Worm (Caenorhabditis elegans): Measurements from ENCODE around the gene npr-42.
A peak's percentile ranks its signal among the peaks of the same experiment; 100 is the strongest.

The npr-42 gene

DNA sequence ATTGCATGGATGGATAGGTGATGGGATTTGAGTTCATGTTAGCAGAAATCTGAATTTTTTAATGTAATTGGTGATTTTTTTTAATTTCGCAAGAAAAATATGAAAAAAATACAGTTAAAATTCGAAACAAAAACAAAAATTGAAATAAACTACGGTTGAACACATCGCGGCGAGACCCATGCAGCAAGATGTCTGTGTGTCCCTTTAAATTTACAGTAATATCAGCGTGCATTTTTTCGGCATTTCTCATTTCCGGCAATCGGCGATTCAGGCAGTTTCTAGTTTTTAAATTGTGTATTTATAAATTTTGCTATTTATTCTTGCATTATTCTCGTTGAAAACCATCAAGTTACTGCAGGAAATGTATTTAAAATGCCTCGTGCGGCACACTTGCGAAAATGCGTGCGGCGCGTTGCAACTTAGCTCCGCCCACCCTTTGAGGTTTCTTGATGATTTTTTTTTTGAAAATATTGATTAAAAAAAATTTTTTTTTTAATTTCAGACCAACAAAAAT is 38.2 kb upstream of the npr-42 start, which contains the start of the genes fbxc-44 and C16A11.2 (continued):
- TF ChIP-seq lir-3 (tag; optimal IDR thresholded peaks at IDR 0.05; ENCODE audit: poor library complexity) = no peak
- no peak for TF ChIP-seq lin-15B (tag; optimal IDR thresholded peaks at IDR 0.05)
- TF ChIP-seq mep-1 (tag; optimal IDR thresholded peaks at IDR 0.05) = peak; percentile 18
- peak in 2 of 3 experiments; percentile 11 to 13 for TF ChIP-seq ceh-82 (tag; optimal IDR thresholded peaks at IDR 0.05)
- TF ChIP-seq irx-1 (tag; optimal IDR thresholded peaks at IDR 0.05) = no peak
- TF ChIP-seq hpl-2 (GFP tag; optimal IDR thresholded peaks at IDR 0.05) = no peak
- TF ChIP-seq lin-14 (GFP tag; optimal IDR thresholded peaks at IDR 0.05) = no peak
- peak; percentile 33 for TF ChIP-seq C16A3.4 (tag; optimal IDR thresholded peaks at IDR 0.05)
- no peak for TF ChIP-seq nhr-85 (tag)
- no peak for TF ChIP-seq egl-27 (tag; optimal IDR thresholded peaks at IDR 0.05)
- TF ChIP-seq elt-3 (tag; optimal IDR thresholded peaks at IDR 0.05) = no peak
- no peak for TF ChIP-seq pax-3 (tag; optimal IDR thresholded peaks at IDR 0.05)
- TF ChIP-seq snu-23 (GFP tag; optimal IDR thresholded peaks at IDR 0.05) = peak; percentile 56
- no peak for TF ChIP-seq nhr-47 (tag; optimal IDR thresholded peaks at IDR 0.05)
- TF ChIP-seq egl-13 (tag; optimal IDR thresholded peaks at IDR 0.05) = peak; percentile 30
- TF ChIP-seq dpl-1 (GFP tag; optimal IDR thresholded peaks at IDR 0.05) = peak; percentile 9 to 25 (median 18)
- no peak for TF ChIP-seq ztf-4 (tag; optimal IDR thresholded peaks at IDR 0.05)
- no peak for TF ChIP-seq fkh-10 (GFP tag; optimal IDR thresholded peaks at IDR 0.05)
- TF ChIP-seq aha-1 (tag; optimal IDR thresholded peaks at IDR 0.05) = no peak
- no peak for TF ChIP-seq vab-15 (tag; optimal IDR thresholded peaks at IDR 0.05)
- TF ChIP-seq xbp-1 (tag; optimal IDR thresholded peaks at IDR 0.05) = peak; percentile 43
- no peak for TF ChIP-seq nhr-71 (tag; optimal IDR thresholded peaks at IDR 0.05)
- TF ChIP-seq sptf-1 (tag; optimal IDR thresholded peaks at IDR 0.05) = no peak
- TF ChIP-seq unc-30 (tag; optimal IDR thresholded peaks at IDR 0.05) = no peak
- no peak for TF ChIP-seq zip-4 (GFP tag; optimal IDR thresholded peaks at IDR 0.05)

DNA sequence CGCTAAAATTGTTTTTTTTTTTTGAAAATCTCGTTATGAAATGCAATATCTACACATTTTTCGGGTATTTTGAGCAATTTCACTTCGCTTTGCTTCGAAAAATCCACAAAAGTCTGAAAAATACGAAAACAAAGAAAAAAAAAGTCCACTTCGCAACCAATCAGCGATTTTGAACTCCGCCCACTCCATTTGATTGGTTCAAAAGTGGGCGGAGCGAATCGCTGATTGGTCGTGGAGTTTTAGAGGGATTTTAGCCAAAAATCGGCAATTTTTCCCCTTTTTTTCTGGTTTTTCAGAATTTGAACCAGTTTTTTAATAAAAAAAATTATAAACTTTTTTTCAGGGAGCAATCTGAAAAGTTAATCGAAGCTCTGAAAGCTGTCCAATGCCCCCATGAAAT is 37.0 kb upstream of the npr-42 start:
- TF ChIP-seq lin-14 (GFP tag; optimal IDR thresholded peaks at IDR 0.05) (no peak), efl-1 (optimal IDR thresholded peaks at IDR 0.05) (no peak), efl-1 (GFP tag; optimal IDR thresholded peaks at IDR 0.05 in 1 of 2) (peak in 1 of 2 experiments; percentile 21)

DNA sequence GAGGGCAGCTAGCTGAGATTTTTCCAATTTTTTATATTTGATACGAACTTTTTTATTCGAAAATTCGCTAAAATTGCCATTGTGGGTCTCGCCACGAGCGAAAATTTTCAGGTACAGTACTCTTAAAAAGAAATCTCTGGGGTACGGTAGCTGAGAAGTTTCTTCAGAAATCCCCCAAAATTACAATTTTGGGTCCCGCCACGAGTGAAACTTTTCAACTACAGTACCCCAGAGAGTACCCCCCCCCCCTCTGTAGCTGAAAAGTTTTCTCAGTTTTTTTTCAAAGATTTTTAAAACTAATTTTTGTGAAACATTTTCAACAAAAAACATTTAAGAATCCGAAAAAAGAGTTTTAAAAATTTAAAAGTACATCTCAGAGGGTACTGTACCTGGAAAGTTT is 31.0 kb upstream of the npr-42 start:
- TF ChIP-seq dsc-1 (tag; optimal IDR thresholded peaks at IDR 0.05) (no peak), ces-1 (GFP tag; optimal IDR thresholded peaks at IDR 0.05) (no peak), ceh-63 (GFP tag; optimal IDR thresholded peaks at IDR 0.05) (no peak), rnt-1 (tag; optimal IDR thresholded peaks at IDR 0.05) (no peak), ztf-4 (tag; optimal IDR thresholded peaks at IDR 0.05) (no peak)

DNA sequence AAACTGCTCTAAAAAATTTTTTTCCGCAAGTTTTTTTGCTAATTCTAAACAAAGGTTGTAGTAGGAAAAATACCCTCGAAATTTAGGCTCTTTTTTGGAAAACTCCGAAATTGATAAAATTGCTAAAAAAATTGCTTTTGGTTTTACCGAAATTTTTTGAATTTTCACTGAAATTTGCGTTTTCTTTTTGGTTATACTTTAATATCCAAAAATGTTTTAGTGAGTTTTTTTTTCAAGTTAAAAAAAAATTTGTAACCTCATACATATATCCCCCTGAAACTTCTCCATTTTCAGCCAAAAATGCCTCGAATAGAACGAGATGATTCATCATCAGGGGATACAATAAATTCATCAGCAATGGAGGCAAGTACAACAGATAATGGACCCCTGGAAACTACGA is 29.1 kb upstream of the npr-42 start, which contains the start of gene gpa-11:
TSS of gene gpa-11 (plus strand) at position 301 of the 400 bp plus-strand sequence.
- no peak for TF ChIP-seq xbp-1 (tag; optimal IDR thresholded peaks at IDR 0.05)
- no peak for TF ChIP-seq tbx-2 (tag; optimal IDR thresholded peaks at IDR 0.05)
- no peak for TF ChIP-seq skn-1 (tag; optimal IDR thresholded peaks at IDR 0.05)
- TF ChIP-seq Y116A8C.19 (tag; optimal IDR thresholded peaks at IDR 0.05; ENCODE audit: borderline replicate concordance) = no peak
- no peak for TF ChIP-seq hlh-17 (GFP tag; optimal IDR thresholded peaks at IDR 0.05; ENCODE audit: borderline replicate concordance)
- no peak for TF ChIP-seq lsy-2 (tag; optimal IDR thresholded peaks at IDR 0.05)
- no peak for TF ChIP-seq sup-37 (GFP tag; optimal IDR thresholded peaks at IDR 0.05)
- no peak for TF ChIP-seq mab-9 (GFP tag; IDR thresholded peaks at IDR 0.05)
- TF ChIP-seq efl-1 (optimal IDR thresholded peaks at IDR 0.05) = no peak
- TF ChIP-seq efl-1 (GFP tag; optimal IDR thresholded peaks at IDR 0.05 in 1 of 2) = no peak
- TF ChIP-seq sox-4 (tag; optimal IDR thresholded peaks at IDR 0.05) = no peak
- no peak for TF ChIP-seq isw-1 (GFP tag; IDR thresholded peaks at IDR 0.05)
